Fruit fly (Drosophila melanogaster): ENCODE data around the gene CNMa.

DNA sequence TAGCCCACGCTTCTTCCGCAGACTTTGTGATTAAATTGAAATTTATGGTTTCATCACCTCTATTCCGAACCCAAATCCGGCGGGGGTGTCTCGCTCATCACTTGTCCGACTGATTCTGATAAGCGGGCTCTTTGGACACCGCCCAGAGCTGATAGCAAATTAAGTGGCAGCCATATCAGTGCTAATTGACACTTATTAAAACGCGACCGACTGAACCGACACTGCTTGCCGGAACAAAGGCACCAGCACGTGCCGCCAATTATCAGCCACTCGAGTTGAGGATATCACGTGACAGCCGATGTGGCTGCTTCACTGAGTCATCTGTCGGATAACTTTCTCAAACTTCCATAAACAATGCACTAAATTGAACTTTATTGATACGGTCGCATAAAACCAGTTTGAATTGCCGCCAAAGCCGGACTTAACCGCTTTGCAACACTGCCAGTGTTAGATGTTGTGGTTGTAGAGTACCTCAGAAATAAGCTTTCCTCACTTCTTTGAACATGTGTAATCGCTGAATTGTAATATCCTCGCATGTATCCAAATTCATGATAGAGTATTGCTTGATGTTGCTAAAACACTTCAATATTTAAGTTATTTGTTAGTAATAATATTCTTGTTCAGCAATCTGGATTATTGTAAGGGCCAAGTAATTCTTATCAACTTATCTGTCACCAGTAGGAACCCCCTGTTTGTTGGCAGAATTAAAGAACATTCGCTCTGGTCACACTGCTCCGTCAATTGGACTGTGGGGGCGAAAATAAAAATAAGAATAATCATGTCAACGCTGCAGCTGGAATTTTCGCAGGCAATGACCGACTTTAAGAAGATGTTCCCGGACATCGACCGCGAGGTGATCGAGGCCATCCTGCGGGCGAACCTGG lies 1.3 kb upstream of the CNMa start, which contains the start of gene CG12024:
- TF ChIP-seq usp (GFP tag; optimal IDR thresholded peaks at IDR 0.05) (no peak), EcR (GFP tag; optimal IDR thresholded peaks at IDR 0.05) (no peak), CG8478 (optimal IDR thresholded peaks at IDR 0.05) (no peak)

Measured in whole organism.